Fruit fly (Drosophila melanogaster) whole organism, embryonic: ENCODE measurements around the gene Cerk.

Experiments used
- Abd-B ChIP-seq: fragments of 200-800 bp; sonication (Bioruptor generic); optimal IDR thresholded peaks from 2 replicates; lab custom pipeline; 2018; ENCODE audit warnings: missing biosample characterization, mild to moderate bottlenecking, missing genetic modification characterization, moderate library complexity
- Atf-2 ChIP-seq: fragments of 200-800 bp; sonication (Bioruptor generic); optimal IDR thresholded peaks from 2 replicates; lab custom pipeline; 2016; ENCODE audit warnings: missing biosample characterization, missing genetic modification characterization
- Atf6 ChIP-seq: fragments of 200-800 bp; sonication (Bioruptor generic); IDR thresholded peaks from 2 replicates; pipeline ENCODE4 v1.3.6; 2022; ENCODE audit warnings: missing biosample characterization, missing genetic modification characterization
- CG10431 ChIP-seq: fragments of 200-800 bp; sonication (Bioruptor generic); optimal IDR thresholded peaks from 3 replicates; lab custom pipeline; 2018; ENCODE audit warnings: missing biosample characterization, mild to moderate bottlenecking, missing genetic modification characterization
- CG10462 ChIP-seq: fragments of 200-800 bp; sonication (Bioruptor generic); optimal IDR thresholded peaks from 2 replicates; lab custom pipeline; 2016; ENCODE audit warnings: missing biosample characterization, missing genetic modification characterization
- CG10959 ChIP-seq: fragments of 200-800 bp; sonication (Bioruptor generic); IDR thresholded peaks from 2 replicates; pipeline ENCODE4 v1.3.6; 2022; ENCODE audit warnings: missing biosample characterization, missing genetic modification characterization
- CG1233 ChIP-seq: fragments of 200-800 bp; sonication (Bioruptor generic); optimal IDR thresholded peaks from 4 replicates; lab custom pipeline; 2018; ENCODE audit warnings: missing biosample characterization, mild to moderate bottlenecking, missing genetic modification characterization
- CG12659 ChIP-seq: fragments of 200-800 bp; sonication (Bioruptor generic); optimal IDR thresholded peaks from 3 replicates; lab custom pipeline; 2017; ENCODE audit warnings: mild to moderate bottlenecking, missing biosample characterization, missing genetic modification reagents, missing genetic modification characterization
- CG14965 ChIP-seq: fragments of 200-800 bp; sonication (Bioruptor generic); optimal IDR thresholded peaks from 2 replicates; lab custom pipeline; 2016; ENCODE audit warnings: missing biosample characterization, missing genetic modification characterization, borderline replicate concordance
- CG16779 ChIP-seq: fragments of 200-800 bp; sonication (Bioruptor generic); IDR thresholded peaks from 2 replicates; pipeline ENCODE4 v1.3.6; 2022; ENCODE audit warnings: missing biosample characterization, missing genetic modification characterization
- CG17612 ChIP-seq: fragments of 200-800 bp; sonication (Bioruptor generic); IDR thresholded peaks from 2 replicates; pipeline ENCODE4 v1.3.6; 2022; ENCODE audit warnings: missing biosample characterization, missing genetic modification characterization
- CG1792 ChIP-seq: fragments of 200-800 bp; sonication (Bioruptor generic); optimal IDR thresholded peaks from 2 replicates; lab custom pipeline; 2016; ENCODE audit warnings: missing biosample characterization, missing genetic modification characterization
- CG18619 ChIP-seq: fragments of 200-800 bp; sonication (Bioruptor generic); optimal IDR thresholded peaks from 3 replicates; lab custom pipeline; 2017; ENCODE audit warnings: missing biosample characterization, mild to moderate bottlenecking, missing genetic modification characterization
- CG2120 ChIP-seq: fragments of 200-800 bp; sonication (Bioruptor generic); optimal IDR thresholded peaks from 3 replicates; lab custom pipeline; 2016; ENCODE audit warnings: missing biosample characterization, missing genetic modification characterization
- CG2129 ChIP-seq: fragments of 200-800 bp; sonication (Bioruptor generic); IDR thresholded peaks from 2 replicates; pipeline ENCODE4 v1.3.6; 2022; ENCODE audit warnings: missing biosample characterization, missing genetic modification characterization; ENCODE audit not compliant: partially characterized antibody
- CG3995 ChIP-seq: fragments of 200-800 bp; sonication (Bioruptor generic); optimal IDR thresholded peaks from 3 replicates; lab custom pipeline; 2016; ENCODE audit warnings: missing biosample characterization, missing genetic modification characterization
- CG4820 ChIP-seq: fragments of 200-800 bp; sonication (Bioruptor generic); optimal IDR thresholded peaks from 3 replicates; lab custom pipeline; 2016; ENCODE audit warnings: missing biosample characterization, missing genetic modification characterization
- CG5245 ChIP-seq: fragments of 200-800 bp; sonication (Bioruptor generic); optimal IDR thresholded peaks from 3 replicates; lab custom pipeline; 2016; ENCODE audit warnings: missing biosample characterization, missing genetic modification characterization
- CG6175 ChIP-seq: fragments of 200-800 bp; sonication (Bioruptor generic); IDR thresholded peaks from 3 replicates; pipeline ENCODE4 v1.3.6; 2022; ENCODE audit warnings: missing biosample characterization, missing genetic modification characterization
- CG6791 ChIP-seq: fragments of 200-800 bp; sonication (Bioruptor generic); IDR thresholded peaks from 3 replicates; pipeline ENCODE4 v1.3.6; 2022; ENCODE audit warnings: missing biosample characterization, missing genetic modification characterization; ENCODE audit not compliant: partially characterized antibody
- CG6854 ChIP-seq: fragments of 200-800 bp; sonication (Bioruptor generic); optimal IDR thresholded peaks from 3 replicates; lab custom pipeline; 2017; ENCODE audit warnings: missing biosample characterization, mild to moderate bottlenecking, missing genetic modification characterization
- CG7745 ChIP-seq: fragments of 200-800 bp; sonication (Bioruptor generic); optimal IDR thresholded peaks from 2 replicates; lab custom pipeline; 2018; ENCODE audit warnings: missing biosample characterization, mild to moderate bottlenecking, missing genetic modification characterization, moderate library complexity
- CG7963 ChIP-seq: fragments of 200-800 bp; sonication (Bioruptor generic); IDR thresholded peaks from 3 replicates; pipeline ENCODE4 v1.3.6; 2022; ENCODE audit warnings: missing biosample characterization, missing genetic modification characterization; ENCODE audit not compliant: partially characterized antibody
- CG8089 ChIP-seq: fragments of 200-800 bp; sonication (Bioruptor generic); optimal IDR thresholded peaks from 3 replicates; lab custom pipeline; 2016; ENCODE audit warnings: missing biosample characterization, missing genetic modification characterization
- Chrac-16 ChIP-seq: fragments of 200-800 bp; sonication (Bioruptor generic); optimal IDR thresholded peaks from 3 replicates; lab custom pipeline; 2016; ENCODE audit warnings: missing biosample characterization, missing genetic modification characterization
- CkIIα-i1 ChIP-seq: fragments of 200-800 bp; sonication (Bioruptor generic); IDR thresholded peaks from 2 replicates; pipeline ENCODE4 v1.3.6; 2022; ENCODE audit warnings: missing biosample characterization, missing genetic modification characterization
- Ets65A ChIP-seq: fragments of 200-800 bp; sonication (Bioruptor generic); peaks from one replicate; lab custom pipeline; 2016; ENCODE audit warnings: missing biosample characterization, missing genetic modification characterization
- Gsc ChIP-seq: fragments of 200-800 bp; sonication (Bioruptor generic); IDR thresholded peaks from 2 replicates; pipeline ENCODE4 v1.3.6; 2022; ENCODE audit warnings: missing biosample characterization, missing genetic modification characterization
- Hr3 ChIP-seq: fragments of 200-800 bp; sonication (Bioruptor generic); optimal IDR thresholded peaks from 3 replicates; lab custom pipeline; 2016; ENCODE audit warnings: missing biosample characterization, missing genetic modification characterization
- Lim3 ChIP-seq: fragments of 200-800 bp; sonication (Bioruptor generic); IDR thresholded peaks from 2 replicates; pipeline ENCODE4 v1.3.6; 2022; ENCODE audit warnings: missing biosample characterization, missing genetic modification characterization
- Myb ChIP-seq: fragments of 200-800 bp; sonication (Bioruptor generic); optimal IDR thresholded peaks from 2 replicates; lab custom pipeline; 2016; ENCODE audit warnings: missing biosample characterization, missing genetic modification characterization
- Oli ChIP-seq: fragments of 200-800 bp; sonication (Bioruptor generic); optimal IDR thresholded peaks from 2 replicates; lab custom pipeline; 2018; ENCODE audit warnings: missing biosample characterization, mild to moderate bottlenecking, missing genetic modification characterization, moderate library complexity
- Sox100B ChIP-seq: fragments of 200-800 bp; sonication (Bioruptor generic); optimal IDR thresholded peaks from 3 replicates; lab custom pipeline; 2018; ENCODE audit warnings: missing biosample characterization, mild to moderate bottlenecking, missing genetic modification characterization
- Sox102F ChIP-seq: fragments of 200-800 bp; sonication (Bioruptor generic); optimal IDR thresholded peaks from 2 replicates; lab custom pipeline; 2018; ENCODE audit warnings: missing biosample characterization, mild to moderate bottlenecking, missing genetic modification characterization, moderate library complexity
- Sry-δ ChIP-seq: fragments of 200-800 bp; sonication (Bioruptor generic); optimal IDR thresholded peaks from 2 replicates; lab custom pipeline; 2016; ENCODE audit warnings: missing biosample characterization, missing genetic modification characterization
- Taf1 ChIP-seq: fragments of 200-800 bp; sonication (Bioruptor generic); IDR thresholded peaks from 2 replicates; pipeline ENCODE4 v1.3.6; 2022; ENCODE audit warnings: missing biosample characterization, missing genetic modification characterization
- abd-A ChIP-seq: fragments of 200-800 bp; sonication (Bioruptor generic); optimal IDR thresholded peaks from 3 replicates; lab custom pipeline; 2019; ENCODE audit warnings: missing biosample characterization, mild to moderate bottlenecking, missing genetic modification characterization, moderate library complexity
- bcd ChIP-seq: fragments of 200-800 bp; sonication (Bioruptor generic); optimal IDR thresholded peaks from 2 replicates; lab custom pipeline; 2017; ENCODE audit warnings: missing biosample characterization, mild to moderate bottlenecking, missing genetic modification characterization
- cg ChIP-seq: fragments of 200-800 bp; sonication (Bioruptor generic); optimal IDR thresholded peaks from 3 replicates; lab custom pipeline; 2019; ENCODE audit warnings: missing biosample characterization, mild to moderate bottlenecking, missing genetic modification characterization, moderate library complexity
- cwo ChIP-seq: fragments of 200-800 bp; sonication (Bioruptor generic); optimal IDR thresholded peaks from 3 replicates; lab custom pipeline; 2017; ENCODE audit warnings: missing biosample characterization, missing genetic modification characterization, mild to moderate bottlenecking, moderate library complexity, missing genetic modification reagents
- dmrt99B ChIP-seq: fragments of 200-800 bp; sonication (Bioruptor generic); optimal IDR thresholded peaks from 2 replicates; lab custom pipeline; 2018; ENCODE audit warnings: missing biosample characterization, mild to moderate bottlenecking, missing genetic modification characterization, moderate library complexity
- gfzf ChIP-seq: fragments of 200-800 bp; sonication (Bioruptor generic); optimal IDR thresholded peaks from 2 replicates; lab custom pipeline; 2016; ENCODE audit warnings: missing biosample characterization, mild to moderate bottlenecking, missing genetic modification characterization, moderate library complexity
- hb ChIP-seq: fragments of 200-800 bp; sonication (Bioruptor generic); IDR thresholded peaks from 3 replicates; pipeline ENCODE4 v1.3.6; 2022; ENCODE audit warnings: missing biosample characterization, missing genetic modification characterization; ENCODE audit not compliant: partially characterized antibody
- nmo ChIP-seq: fragments of 200-800 bp; sonication (Bioruptor generic); optimal IDR thresholded peaks from 2 replicates; lab custom pipeline; 2018; ENCODE audit warnings: missing biosample characterization, mild to moderate bottlenecking, missing genetic modification characterization, moderate library complexity
- pros ChIP-seq: fragments of 200-800 bp; sonication (Bioruptor generic); optimal IDR thresholded peaks from 3 replicates; lab custom pipeline; 2019; ENCODE audit warnings: missing biosample characterization, mild to moderate bottlenecking, missing genetic modification characterization, moderate library complexity
- ro ChIP-seq: fragments of 200-800 bp; sonication (Bioruptor generic); IDR thresholded peaks from 2 replicates; pipeline ENCODE4 v1.3.6; 2022; ENCODE audit warnings: missing biosample characterization, missing genetic modification characterization
- schlank ChIP-seq: fragments of 200-800 bp; sonication (Bioruptor generic); optimal IDR thresholded peaks from 2 replicates; lab custom pipeline; 2018; ENCODE audit warnings: missing biosample characterization, mild to moderate bottlenecking, missing genetic modification characterization
- shn ChIP-seq: fragments of 200-800 bp; sonication (Bioruptor generic); optimal IDR thresholded peaks from 3 replicates; lab custom pipeline; 2016; ENCODE audit warnings: missing biosample characterization, missing genetic modification characterization
- sob ChIP-seq: fragments of 200-800 bp; sonication (Bioruptor generic); IDR thresholded peaks from 2 replicates; pipeline ENCODE4 v1.3.6; 2022; ENCODE audit warnings: missing biosample characterization, missing genetic modification characterization
- sug ChIP-seq: fragments of 200-800 bp; optimal IDR thresholded peaks from 2 replicates; lab custom pipeline; 2019; ENCODE audit warnings: missing biosample characterization, mild to moderate bottlenecking, missing genetic modification characterization, moderate library complexity

Gene Cerk

dm6 chr3R:5368170-5368781 lies at the start of gene Cerk (continued):
- no peak for TF ChIP-seq abd-A
- no peak for TF ChIP-seq CG4820 (GFP tag; lab: Kevin White, UChicago)
- TF ChIP-seq CG17612: no peak
- TF ChIP-seq Sry-δ: peak; percentile 66
- no peak for TF ChIP-seq CG7745 (tag; lab: Kevin White, UChicago)
- TF ChIP-seq CG6175 (GFP tag; lab: Robert Waterston, UW): no peak
- no peak for TF ChIP-seq cg (GFP tag; lab: Kevin White, UChicago)
- peak; percentile 64 for TF ChIP-seq CG12659
- no peak for TF ChIP-seq CG7963 (GFP tag; lab: Robert Waterston, UW)
- no peak for TF ChIP-seq CG2129 (GFP tag; lab: Robert Waterston, UW)
- TF ChIP-seq ro (GFP tag; lab: Robert Waterston, UW): no peak
- no peak for TF ChIP-seq Sox102F (GFP tag; lab: Kevin White, UChicago)
- no peak for TF ChIP-seq CG5245 (GFP tag; lab: Kevin White, UChicago)
- TF ChIP-seq CG2120 (GFP tag; lab: Kevin White, UChicago): peak; percentile 64
- peak; percentile 93 for TF ChIP-seq CG3995 (GFP tag; lab: Kevin White, UChicago)
- TF ChIP-seq Chrac-16 (GFP tag; lab: Kevin White, UChicago): peak; percentile 43
- peak; percentile 75 for TF ChIP-seq sob
- TF ChIP-seq gfzf (GFP tag; lab: Kevin White, UChicago): peak; percentile 95
- peak; percentile 37 for TF ChIP-seq shn (GFP tag; lab: Kevin White, UChicago)
- TF ChIP-seq CG18619 (GFP tag; lab: Kevin White, UChicago): no peak
- no peak for TF ChIP-seq Atf6 (GFP tag; lab: Robert Waterston, UW)
- TF ChIP-seq Abd-B (GFP tag; lab: Kevin White, UChicago): no peak
- peak; percentile 95 for TF ChIP-seq Myb (GFP tag; lab: Kevin White, UChicago)
- peak; percentile 32 for TF ChIP-seq sug (tag; lab: Kevin White, UChicago)
- no peak for TF ChIP-seq CG10959 (GFP tag; lab: Robert Waterston, UW)
- no peak for TF ChIP-seq CG6854 (GFP tag; lab: Kevin White, UChicago)
- no peak for TF ChIP-seq schlank (tag; lab: Kevin White, UChicago)
- TF ChIP-seq CG14965: no peak
- no peak for TF ChIP-seq Lim3 (GFP tag; lab: Robert Waterston, UW)
- no peak for TF ChIP-seq pros (GFP tag; lab: Kevin White, UChicago)
- TF ChIP-seq CG10431 (GFP tag; lab: Kevin White, UChicago): peak; percentile 25
- peak; percentile 59; the same call in 1 of the 3 replicates for TF ChIP-seq CG6791
- no peak for TF ChIP-seq hb (GFP tag; lab: Robert Waterston, UW)
- no peak for TF ChIP-seq CG8089 (GFP tag; lab: Kevin White, UChicago)
- no peak; the same call in 1 of the 2 replicates for TF ChIP-seq Taf1
- TF ChIP-seq CkIIα-i1 (GFP tag; lab: Robert Waterston, UW): no peak
- no peak for TF ChIP-seq dmrt99B (tag; lab: Kevin White, UChicago)
- TF ChIP-seq Oli: no peak
- TF ChIP-seq CG1233: peak; percentile 13
- TF ChIP-seq Hr3: peak; percentile 19
- TF ChIP-seq Ets65A (GFP tag; lab: Kevin White, UChicago): peak; percentile 32
- no peak for TF ChIP-seq Sox100B (GFP tag; lab: Kevin White, UChicago)
- TF ChIP-seq CG1792 (GFP tag; lab: Kevin White, UChicago): peak; percentile 11
- no peak for TF ChIP-seq cwo
- no peak for TF ChIP-seq bcd (GFP tag; lab: Kevin White, UChicago)
- TF ChIP-seq nmo (GFP tag; lab: Kevin White, UChicago): peak; percentile 30
- no peak for TF ChIP-seq Gsc
- peak; percentile 13 for TF ChIP-seq CG10462 (GFP tag; lab: Kevin White, UChicago)
- TF ChIP-seq Atf-2 (GFP tag; lab: Kevin White, UChicago): peak; percentile 24
- TF ChIP-seq CG16779 (GFP tag; lab: Robert Waterston, UW): no peak
